Worm (Caenorhabditis elegans) whole organism, L4 larva: Measurements from ENCODE around the gene pyc-1.

Experiments used
- ceh-82 ChIP-seq: sonication (generic microtip); optimal IDR thresholded peaks from 2 replicates; lab custom pipeline; 2017; ENCODE audit warnings: missing biosample characterization, missing genetic modification characterization
- jun-1 ChIP-seq: fragments of 150-350 bp; optimal IDR thresholded peaks from 2 replicates; lab custom pipeline; 2014; ENCODE audit warnings: missing biosample characterization, missing genetic modification reagents, missing genetic modification characterization
- nhr-77 ChIP-seq: fragments of 150-350 bp; optimal IDR thresholded peaks from 2 replicates; lab custom pipeline; 2014; ENCODE audit warnings: missing biosample characterization, missing genetic modification characterization

- TF ChIP-seq ceh-82 (tag; lab: Kevin White, UChicago) (no peak), nhr-77 (tag; lab: Kevin White, UChicago) (no peak), jun-1 (tag; lab: Kevin White, UChicago) (no peak)
Measured at ce11 chrV:11858299-11858698, 36.0 kb upstream of the pyc-1 start.
